Fruit fly (Drosophila melanogaster) whole organism: ENCODE results near the gene galla-2.

Source experiments
- CG8478 ChIP-seq: fragments of >200 bp; optimal IDR thresholded peaks from 2 replicates; lab custom pipeline; 2018; ENCODE audit warnings: inconsistent platforms
- EcR ChIP-seq, 2 experiments: fragments of >200 bp; optimal IDR thresholded peaks; 2 replicates each; lab custom pipeline; 2017; ENCODE audit warnings: missing biosample characterization in 2 of 2, missing genetic modification characterization in 2 of 2, missing genetic modification reagents in 2 of 2
- pan ChIP-seq: fragments of >200 bp; optimal IDR thresholded peaks from 2 replicates; lab custom pipeline; 2017
- psq ChIP-seq: fragments of >200 bp; optimal IDR thresholded peaks from 2 replicates; lab custom pipeline; 2017
- usp ChIP-seq: fragments of >200 bp; optimal IDR thresholded peaks from 2 replicates; lab custom pipeline; 2017; ENCODE audit warnings: missing biosample characterization, missing genetic modification characterization, mixed read lengths

- TF ChIP-seq EcR (GFP tag; optimal IDR thresholded peaks at IDR 0.05; lab: Kevin White, UChicago) (no peak), pan (lab: Kevin White, UChicago) (no peak), usp (GFP tag; lab: Kevin White, UChicago) (no peak), CG8478 (no peak), psq (lab: Kevin White, UChicago) (no peak)
These were observed 24.1 kb upstream of the galla-2 start for dm6 chr3L:10858569-10858968.
